Worm (Caenorhabditis elegans): ENCODE measurements around the gene dos-2.

dos-2 gene

ce11 chrII:3958673-3959299 is 17.3 kb upstream of the dos-2 start (continued):
- TF ChIP-seq lin-38 (GFP tag; IDR thresholded peaks at IDR 0.05), result peak; percentile 39
- TF ChIP-seq ceh-28 (tag; optimal IDR thresholded peaks at IDR 0.05), result no peak
- TF ChIP-seq unc-39 (tag; optimal IDR thresholded peaks at IDR 0.05), result no peak
- TF ChIP-seq hlh-30 (tag; optimal IDR thresholded peaks at IDR 0.05; ENCODE audit: insufficient read depth), result peak; percentile 95
- peak; percentile 91 for TF ChIP-seq dve-1 (tag; optimal IDR thresholded peaks at IDR 0.05; ENCODE audit: insufficient read depth)
- no peak for TF ChIP-seq lin-39 (tag; optimal IDR thresholded peaks at IDR 0.05)
- 0 out of 2 replicates have a peak, but pooled peaks have one; percentile 50 for TF ChIP-seq nhr-42 (GFP tag; IDR thresholded peaks at IDR 0.05)
- peak; percentile 78 for TF ChIP-seq pqm-1 (tag; optimal IDR thresholded peaks at IDR 0.05)
- TF ChIP-seq dmd-6 (GFP tag; IDR thresholded peaks at IDR 0.05), result peak; percentile 90
- TF ChIP-seq madf-9 (GFP tag; conservative IDR thresholded peaks at IDR 0.05), result peak; percentile 22; the same call in 1 of the 2 replicates
- TF ChIP-seq ztf-7 (tag; optimal IDR thresholded peaks at IDR 0.05), result peak; percentile 6
- TF ChIP-seq lin-1 (GFP tag; IDR thresholded peaks at IDR 0.05), result 0 out of 2 replicates have a peak, but pooled peaks have one; percentile 13
- TF ChIP-seq R02D3.7 (tag; optimal IDR thresholded peaks at IDR 0.05), result no peak
- TF ChIP-seq dmd-9 (GFP tag; IDR thresholded peaks at IDR 0.05), result no peak
- TF ChIP-seq duxl-1 (tag; optimal IDR thresholded peaks at IDR 0.05; ENCODE audit: poor library complexity), result peak; percentile 28
- peak; percentile 94 for TF ChIP-seq aha-1 (tag)
- peak; percentile 64; the same call in 1 of the 2 replicates for TF ChIP-seq ceh-20 (GFP tag; IDR thresholded peaks at IDR 0.05)
- no peak for TF ChIP-seq madf-5 (GFP tag; IDR thresholded peaks at IDR 0.05)
- peak; percentile 69 to 96 for TF ChIP-seq daf-16 (GFP tag; optimal IDR thresholded peaks at IDR 0.05)
- TF ChIP-seq daf-16 (tag; optimal IDR thresholded peaks at IDR 0.05), result peak; percentile 99
- peak; percentile 37 for TF ChIP-seq F37D6.2 (tag; optimal IDR thresholded peaks at IDR 0.05)
- no peak for TF ChIP-seq zag-1 (tag; optimal IDR thresholded peaks at IDR 0.05)
- peak; percentile 81 for TF ChIP-seq nhr-28 (tag; optimal IDR thresholded peaks at IDR 0.05)
- peak; percentile 92 for TF ChIP-seq hlh-11 (tag; optimal IDR thresholded peaks at IDR 0.05)
- TF ChIP-seq mdt-29 (GFP tag; IDR thresholded peaks at IDR 0.05), result 0 out of 2 replicates have a peak, but pooled peaks have one; percentile 17
- TF ChIP-seq lim-7 (GFP tag; IDR thresholded peaks at IDR 0.05), result no peak
- no peak for TF ChIP-seq attf-4 (tag; optimal IDR thresholded peaks at IDR 0.05)
- no peak for TF ChIP-seq F49E8.2 (tag; optimal IDR thresholded peaks at IDR 0.05; ENCODE audit: borderline replicate concordance)
- no peak for TF ChIP-seq F26F4.8 (GFP tag; conservative IDR thresholded peaks at IDR 0.05)
- TF ChIP-seq mes-2 (tag; optimal IDR thresholded peaks at IDR 0.05; ENCODE audit: poor library complexity, severe bottlenecking), result peak; percentile 70
- TF ChIP-seq nhr-10 (tag; optimal IDR thresholded peaks at IDR 0.05), result peak; percentile 47
- TF ChIP-seq lsy-2 (tag; optimal IDR thresholded peaks at IDR 0.05), result peak; percentile 56 to 81
- TF ChIP-seq T26A8.4 (GFP tag; IDR thresholded peaks at IDR 0.05), result peak; percentile 19; the same call in 1 of the 2 replicates
- no peak for TF ChIP-seq skn-1 (tag; optimal IDR thresholded peaks at IDR 0.05)

ce11 chrII:3959432-3960102 is 16.5 kb upstream of the dos-2 start:
- TF ChIP-seq hlh-30 (tag; optimal IDR thresholded peaks at IDR 0.05; ENCODE audit: insufficient read depth) (no peak), attf-4 (tag; optimal IDR thresholded peaks at IDR 0.05) (no peak), pha-4 (GFP tag; IDR thresholded peaks at IDR 0.05) (no peak), pha-4 (tag; optimal IDR thresholded peaks at IDR 0.05) (no peak), daf-16 (GFP tag; optimal IDR thresholded peaks at IDR 0.05) (no peak), daf-16 (tag; optimal IDR thresholded peaks at IDR 0.05) (no peak), aha-1 (tag) (peak; percentile 76), saeg-2 (GFP tag; IDR thresholded peaks at IDR 0.05) (no peak), F49E8.2 (tag; optimal IDR thresholded peaks at IDR 0.05; ENCODE audit: borderline replicate concordance) (no peak), nhr-237 (tag; optimal IDR thresholded peaks at IDR 0.05) (no peak), hmg-1.1 (GFP tag; IDR thresholded peaks at IDR 0.05) (no peak), tag-97 (GFP tag; IDR thresholded peaks at IDR 0.05) (no peak), ZK337.2 (GFP tag; IDR thresholded peaks at IDR 0.05) (no peak), unc-130 (GFP tag; optimal IDR thresholded peaks at IDR 0.05) (no peak), nhr-76 (tag; optimal IDR thresholded peaks at IDR 0.05) (no peak), nhr-28 (tag; optimal IDR thresholded peaks at IDR 0.05) (no peak), set-16 (GFP tag; IDR thresholded peaks at IDR 0.05) (peak; percentile 37; the same call in 1 of the 2 replicates), ctbp-1 (GFP tag; IDR thresholded peaks at IDR 0.05) (no peak), T20F7.1 (GFP tag; optimal IDR thresholded peaks at IDR 0.05) (no peak)
